Worm (Caenorhabditis elegans) whole organism, L4 larva: ENCODE data around the gene ceh-18.

Source experiments
- D1046.2 ChIP-seq: fragments of 200-800 bp; sonication (Bioruptor generic); IDR thresholded peaks from 2 replicates; pipeline ENCODE4 v1.3.6; 2022; ENCODE audit warnings: missing genetic modification characterization, missing compliant biosample characterization
- F26F4.8 ChIP-seq: fragments of 200-800 bp; sonication (Bioruptor generic); conservative IDR thresholded peaks from 2 replicates; pipeline ENCODE4 v1.3.6; 2022; ENCODE audit warnings: missing genetic modification characterization, missing compliant biosample characterization
- F49E8.2 ChIP-seq: sonication (generic microtip); optimal IDR thresholded peaks from 2 replicates; lab custom pipeline; 2016; ENCODE audit warnings: missing compliant biosample characterization, mild to moderate bottlenecking, missing genetic modification characterization, borderline replicate concordance
- T26A8.4 ChIP-seq: fragments of 200-800 bp; sonication (Bioruptor generic); IDR thresholded peaks from 2 replicates; pipeline ENCODE4 v1.3.6; 2022; ENCODE audit warnings: missing genetic modification characterization, missing compliant biosample characterization
- Y48G9A.11 ChIP-seq: fragments of 200-800 bp; sonication (Bioruptor generic); IDR thresholded peaks from 2 replicates; pipeline ENCODE4 v1.3.6; 2022; ENCODE audit warnings: missing genetic modification reagents, missing genetic modification characterization, missing compliant biosample characterization
- aha-1 ChIP-seq: fragments of 150-350 bp; peaks from one replicate; lab custom pipeline; 2014; ENCODE audit warnings: missing biosample characterization, missing genetic modification characterization
- arid-1 ChIP-seq: fragments of 200-800 bp; sonication (Bioruptor generic); conservative IDR thresholded peaks from 2 replicates; pipeline ENCODE4 v1.3.6; 2022; ENCODE audit warnings: missing genetic modification reagents, missing genetic modification characterization, missing compliant biosample characterization
- ceh-20 ChIP-seq: fragments of 200-800 bp; sonication (Bioruptor generic); IDR thresholded peaks from 2 replicates; pipeline ENCODE4 v1.3.6; 2022; ENCODE audit warnings: missing genetic modification reagents, missing genetic modification characterization, missing compliant biosample characterization
- ceh-28 ChIP-seq: fragments of 150-350 bp; optimal IDR thresholded peaks from 2 replicates; lab custom pipeline; 2014; ENCODE audit warnings: missing biosample characterization, missing genetic modification reagents, missing genetic modification characterization
- ctbp-1 ChIP-seq: fragments of 200-800 bp; sonication (Bioruptor generic); IDR thresholded peaks from 2 replicates; pipeline ENCODE4 v1.3.6; 2022; ENCODE audit warnings: missing genetic modification reagents, missing genetic modification characterization, missing compliant biosample characterization
- daf-12 ChIP-seq: fragments of 150-350 bp; optimal IDR thresholded peaks from 2 replicates; lab custom pipeline; 2014; ENCODE audit warnings: missing biosample characterization, missing genetic modification reagents, missing genetic modification characterization
- daf-16 ChIP-seq, 3 experiments: sonication (generic microtip); optimal IDR thresholded peaks; 2 replicates each; lab custom pipeline; 2016 to 2017; ENCODE audit warnings: missing genetic modification characterization in 3 of 3, missing genetic modification reagents in 3 of 3, mild to moderate bottlenecking in 2 of 3, missing compliant biosample characterization in 2 of 3, missing biosample characterization in 1 of 3, moderate library complexity in 1 of 3
- daf-19 ChIP-seq: fragments of 200-800 bp; sonication (Bioruptor generic); conservative IDR thresholded peaks from 2 replicates; pipeline ENCODE4 v1.3.6; 2022; ENCODE audit warnings: missing genetic modification characterization, missing compliant biosample characterization
- daf-8 ChIP-seq: fragments of 200-800 bp; sonication (Bioruptor generic); IDR thresholded peaks from 2 replicates; pipeline ENCODE4 v1.3.6; 2022; ENCODE audit warnings: missing genetic modification characterization, missing compliant biosample characterization
- dmd-6 ChIP-seq: fragments of 200-800 bp; sonication (Bioruptor generic); IDR thresholded peaks from 2 replicates; pipeline ENCODE4 v1.3.6; 2022; ENCODE audit warnings: missing genetic modification reagents, missing genetic modification characterization, missing compliant biosample characterization
- dmd-8 ChIP-seq: fragments of 200-800 bp; sonication (Bioruptor generic); IDR thresholded peaks from 2 replicates; pipeline ENCODE4 v1.3.6; 2022; ENCODE audit warnings: missing genetic modification characterization, missing compliant biosample characterization
- duxl-1 ChIP-seq: sonication (generic microtip); optimal IDR thresholded peaks from 2 replicates; lab custom pipeline; 2016; ENCODE audit warnings: mild to moderate bottlenecking, missing genetic modification characterization, moderate library complexity, missing compliant biosample characterization; ENCODE audit not compliant: poor library complexity
- dve-1 ChIP-seq: sonication (generic microtip); optimal IDR thresholded peaks from 2 replicates; lab custom pipeline; 2017; ENCODE audit warnings: antibody characterized with exemption, mild to moderate bottlenecking, missing genetic modification characterization, missing compliant biosample characterization; ENCODE audit not compliant: insufficient read depth
- egl-43 ChIP-seq: fragments of 200-800 bp; sonication (Bioruptor generic); IDR thresholded peaks from 2 replicates; pipeline ENCODE4 v1.3.6; 2022; ENCODE audit warnings: missing genetic modification reagents, missing genetic modification characterization, missing compliant biosample characterization
- fos-1 ChIP-seq: fragments of 150-350 bp; optimal IDR thresholded peaks from 2 replicates; lab custom pipeline; 2014; ENCODE audit warnings: missing biosample characterization, missing genetic modification characterization
- gei-8 ChIP-seq: fragments of 200-800 bp; sonication (Bioruptor generic); optimal IDR thresholded peaks from 2 replicates; lab custom pipeline; 2018; ENCODE audit warnings: mild to moderate bottlenecking, missing genetic modification characterization, missing compliant biosample characterization
- hlh-30 ChIP-seq: sonication (generic microtip); optimal IDR thresholded peaks from 2 replicates; lab custom pipeline; 2017; ENCODE audit warnings: antibody characterized with exemption, mild to moderate bottlenecking, missing genetic modification characterization, missing compliant biosample characterization; ENCODE audit not compliant: insufficient read depth
- jun-1 ChIP-seq: fragments of 150-350 bp; optimal IDR thresholded peaks from 2 replicates; lab custom pipeline; 2014; ENCODE audit warnings: missing biosample characterization, missing genetic modification reagents, missing genetic modification characterization
- lim-7 ChIP-seq: fragments of 200-800 bp; sonication (Bioruptor generic); IDR thresholded peaks from 2 replicates; pipeline ENCODE4 v1.3.6; 2022; ENCODE audit warnings: missing genetic modification characterization, missing compliant biosample characterization
- lin-1 ChIP-seq: fragments of 200-800 bp; sonication (Bioruptor generic); IDR thresholded peaks from 2 replicates; pipeline ENCODE4 v1.3.6; 2022; ENCODE audit warnings: missing genetic modification reagents, missing genetic modification characterization, missing compliant biosample characterization
- lin-15B ChIP-seq: fragments of 150-350 bp; sonication (generic microtip); optimal IDR thresholded peaks from 3 replicates; lab custom pipeline; 2014; ENCODE audit warnings: missing biosample characterization, missing genetic modification characterization
- lir-3 ChIP-seq: sonication (generic microtip); optimal IDR thresholded peaks from 2 replicates; lab custom pipeline; 2016; ENCODE audit warnings: mild to moderate bottlenecking, missing genetic modification characterization, missing compliant biosample characterization
- madf-5 ChIP-seq, 2 experiments: fragments of 200-800 bp; sonication (Bioruptor generic); IDR thresholded peaks; 2 replicates each; pipeline ENCODE4 v1.3.6; 2022; ENCODE audit warnings: missing compliant biosample characterization in 2 of 2, missing genetic modification characterization in 2 of 2
- mep-1 ChIP-seq: fragments of 150-350 bp; sonication (generic microtip); optimal IDR thresholded peaks from 3 replicates; lab custom pipeline; 2014; ENCODE audit warnings: missing biosample characterization, missing genetic modification characterization
- mes-2 ChIP-seq: sonication (generic microtip); optimal IDR thresholded peaks from 2 replicates; lab custom pipeline; 2016; ENCODE audit warnings: missing genotype, mild to moderate bottlenecking, missing genetic modification characterization, missing compliant biosample characterization; ENCODE audit not compliant: poor library complexity, severe bottlenecking
- nhr-102 ChIP-seq: sonication (generic microtip); optimal IDR thresholded peaks from 2 replicates; lab custom pipeline; 2016; ENCODE audit warnings: mild to moderate bottlenecking, missing genetic modification characterization, moderate library complexity, missing compliant biosample characterization
- nhr-111 ChIP-seq: fragments of 200-800 bp; sonication (Bioruptor generic); optimal IDR thresholded peaks from 2 replicates; lab custom pipeline; 2018; ENCODE audit warnings: mild to moderate bottlenecking, missing genetic modification characterization, missing compliant biosample characterization
- nhr-237 ChIP-seq: sonication (generic microtip); optimal IDR thresholded peaks from 2 replicates; lab custom pipeline; 2017; ENCODE audit warnings: missing biosample characterization, missing genetic modification characterization
- nhr-41 ChIP-seq: fragments of 200-800 bp; sonication (Bioruptor generic); IDR thresholded peaks from 2 replicates; pipeline ENCODE4 v1.3.6; 2022; ENCODE audit warnings: missing genetic modification reagents, missing genetic modification characterization, missing compliant biosample characterization
- nhr-48 ChIP-seq: sonication (generic microtip); optimal IDR thresholded peaks from 2 replicates; lab custom pipeline; 2016; ENCODE audit warnings: mild to moderate bottlenecking, missing genetic modification characterization, missing compliant biosample characterization
- nhr-6 ChIP-seq: fragments of 150-350 bp; optimal IDR thresholded peaks from 2 replicates; lab custom pipeline; 2014; ENCODE audit warnings: missing biosample characterization, missing genetic modification characterization
- nhr-77 ChIP-seq: fragments of 150-350 bp; optimal IDR thresholded peaks from 2 replicates; lab custom pipeline; 2014; ENCODE audit warnings: missing biosample characterization, missing genetic modification characterization
- rbr-2 ChIP-seq: sonication (generic microtip); optimal IDR thresholded peaks from 2 replicates; lab custom pipeline; 2016; ENCODE audit warnings: missing genotype, missing genetic modification characterization, missing compliant biosample characterization
- sdz-12 ChIP-seq: fragments of 200-800 bp; sonication (Bioruptor generic); optimal IDR thresholded peaks from 2 replicates; lab custom pipeline; 2018; ENCODE audit warnings: mild to moderate bottlenecking, missing genetic modification characterization, missing compliant biosample characterization
- set-16 ChIP-seq: fragments of 200-800 bp; sonication (Bioruptor generic); IDR thresholded peaks from 2 replicates; pipeline ENCODE4 v1.3.6; 2022; ENCODE audit warnings: missing genetic modification reagents, missing genetic modification characterization, missing compliant biosample characterization
- skn-1 ChIP-seq: fragments of 150-350 bp; optimal IDR thresholded peaks from 2 replicates; lab custom pipeline; 2014; ENCODE audit warnings: missing biosample characterization, missing genetic modification characterization
- snpc-1.2 ChIP-seq: fragments of 200-800 bp; sonication (Bioruptor generic); IDR thresholded peaks from 2 replicates; pipeline ENCODE4 v1.3.6; 2022; ENCODE audit warnings: missing genetic modification reagents, missing genetic modification characterization, missing compliant biosample characterization
- snpc-4 ChIP-seq: fragments of 150-350 bp; optimal IDR thresholded peaks from 2 replicates; lab custom pipeline; 2014; ENCODE audit warnings: missing biosample characterization, missing genetic modification characterization
- tra-1 ChIP-seq: fragments of 200-800 bp; sonication (Bioruptor generic); IDR thresholded peaks from 2 replicates; pipeline ENCODE4 v1.3.6; 2022; ENCODE audit warnings: missing genetic modification reagents, missing genetic modification characterization, missing compliant biosample characterization
- unc-130 ChIP-seq: sonication (generic microtip); optimal IDR thresholded peaks from 2 replicates; lab custom pipeline; 2016; ENCODE audit warnings: missing genetic modification reagents, missing genetic modification characterization, missing compliant biosample characterization
- vab-7 ChIP-seq: fragments of 200-800 bp; sonication (Bioruptor generic); IDR thresholded peaks from 2 replicates; pipeline ENCODE4 v1.3.6; 2022; ENCODE audit warnings: missing genetic modification reagents, missing genetic modification characterization, missing compliant biosample characterization
- zfp-3 ChIP-seq: fragments of 200-800 bp; sonication (Bioruptor generic); conservative IDR thresholded peaks from 2 replicates; pipeline ENCODE4 v1.3.6; 2022; ENCODE audit warnings: missing genetic modification reagents, missing genetic modification characterization, missing compliant biosample characterization
- zip-2 ChIP-seq: fragments of 150-350 bp; optimal IDR thresholded peaks from 2 replicates; lab custom pipeline; 2014; ENCODE audit warnings: missing biosample characterization, missing genetic modification characterization

The ceh-18 gene

ce11 chrX:3794161-3794560, 63.4 kb downstream of the ceh-18 start:
- peak; percentile 65; the same call in 1 of the 2 replicates for TF ChIP-seq set-16 (GFP tag; lab: Robert Waterston, UW)
- TF ChIP-seq aha-1 (tag; lab: Kevin White, UChicago) = peak; percentile 29
- peak; percentile 57; the same call in 1 of the 2 replicates for TF ChIP-seq egl-43
- no peak for TF ChIP-seq ceh-28 (tag; lab: Kevin White, UChicago)

ce11 chrX:3793389-3793788, 64.2 kb downstream of the ceh-18 start:
- TF ChIP-seq nhr-237 (no peak), nhr-102 (tag; lab: Kevin White, UChicago) (peak; percentile 32), jun-1 (tag; lab: Kevin White, UChicago) (no peak), dve-1 (tag; lab: Kevin White, UChicago) (peak; percentile 72), unc-130 (GFP tag; lab: Kevin White, UChicago) (peak; percentile 20), nhr-48 (tag; lab: Kevin White, UChicago) (peak; percentile 12), tra-1 (GFP tag; lab: Robert Waterston, UW) (peak; percentile 75), sdz-12 (GFP tag; lab: Kevin White, UChicago) (no peak), dmd-6 (GFP tag; lab: Robert Waterston, UW) (peak; percentile 54), ctbp-1 (GFP tag; lab: Robert Waterston, UW) (no peak), snpc-4 (tag; lab: Kevin White, UChicago) (no peak), snpc-1.2 (peak; percentile 83), madf-5 (GFP tag; IDR thresholded peaks at IDR 0.05; lab: Robert Waterston, UW) (peak; percentile 74 to 84; a peak in 1 of 4 replicates), nhr-77 (tag; lab: Kevin White, UChicago) (no peak), dmd-8 (GFP tag; lab: Robert Waterston, UW) (peak; percentile 78), nhr-111 (GFP tag; lab: Kevin White, UChicago) (no peak), F49E8.2 (tag; lab: Kevin White, UChicago) (peak; percentile 42), mes-2 (tag; lab: Kevin White, UChicago) (peak; percentile 53), daf-12 (tag; lab: Kevin White, UChicago) (no peak), fos-1 (tag; lab: Kevin White, UChicago) (no peak), zfp-3 (GFP tag; lab: Robert Waterston, UW) (0 out of 2 replicates have a peak, but pooled peaks have one; percentile 43), D1046.2 (peak; percentile 63; the same call in 1 of the 2 replicates), lin-15B (tag; lab: Kevin White, UChicago) (no peak), daf-19 (GFP tag; lab: Robert Waterston, UW) (0 out of 2 replicates have a peak, but pooled peaks have one; percentile 61), lir-3 (peak; percentile 50), Y48G9A.11 (GFP tag; lab: Robert Waterston, UW) (0 out of 2 replicates have a peak, but pooled peaks have one; percentile 27), hlh-30 (tag; lab: Kevin White, UChicago) (peak; percentile 32), vab-7 (GFP tag; lab: Robert Waterston, UW) (peak; percentile 81), daf-16 (GFP tag; optimal IDR thresholded peaks at IDR 0.05; lab: Kevin White, UChicago) (peak in 1 of 2 experiments; percentile 22), daf-16 (tag; optimal IDR thresholded peaks at IDR 0.05; lab: Kevin White, UChicago) (peak; percentile 81), duxl-1 (peak; percentile 75), ceh-20 (GFP tag; lab: Robert Waterston, UW) (0 out of 2 replicates have a peak, but pooled peaks have one; percentile 10), T26A8.4 (GFP tag; lab: Robert Waterston, UW) (no peak), gei-8 (GFP tag; lab: Kevin White, UChicago) (peak; percentile 28), lin-1 (peak; percentile 74; the same call in 1 of the 2 replicates), nhr-6 (tag; lab: Kevin White, UChicago) (peak; percentile 54), zip-2 (tag; lab: Kevin White, UChicago) (no peak), arid-1 (GFP tag; lab: Robert Waterston, UW) (0 out of 2 replicates have a peak, but pooled peaks have one; percentile 26), daf-8 (GFP tag; lab: Robert Waterston, UW) (0 out of 2 replicates have a peak, but pooled peaks have one; percentile 42), mep-1 (tag; lab: Kevin White, UChicago) (peak; percentile 56), F26F4.8 (GFP tag; lab: Robert Waterston, UW) (peak; percentile 36; the same call in 1 of the 2 replicates), skn-1 (tag; lab: Kevin White, UChicago) (no peak), egl-43 (peak; percentile 76), aha-1 (tag; lab: Kevin White, UChicago) (peak; percentile 96), lim-7 (GFP tag; lab: Robert Waterston, UW) (peak; percentile 88), rbr-2 (tag; lab: Kevin White, UChicago) (peak; percentile 7), nhr-41 (GFP tag; lab: Robert Waterston, UW) (no peak)
